Worm (Caenorhabditis elegans): ENCODE data around the gene twk-24.
A peak's percentile ranks its signal among the peaks of the same experiment; 100 is the strongest.

The twk-24 gene

ce11 chrV:12244980-12245742 is 24.0 kb downstream of the twk-24 start, which contains the start of the genes T04H1.13, slfl-5 and rad-50:
T04H1.13 (minus strand) TSS chrV:12245030.
slfl-5 (minus strand) TSS chrV:12245044.
rad-50 (plus strand) TSS chrV:12245646.
- TF ChIP-seq lin-1 (GFP tag; IDR thresholded peaks at IDR 0.05) (0 out of 2 replicates have a peak, but pooled peaks have one; percentile 25), dmd-6 (GFP tag; IDR thresholded peaks at IDR 0.05) (peak; percentile 70), ztf-7 (tag; optimal IDR thresholded peaks at IDR 0.05) (no peak), tra-1 (GFP tag; IDR thresholded peaks at IDR 0.05) (0 out of 2 replicates have a peak, but pooled peaks have one; percentile 27), unc-62 (GFP tag; optimal IDR thresholded peaks at IDR 0.05 in 1 of 2) (peak in 1 of 2 experiments; percentile 8), unc-62 (tag; optimal IDR thresholded peaks at IDR 0.05) (no peak), pha-4 (GFP tag; IDR thresholded peaks at IDR 0.05) (no peak), pha-4 (tag; optimal IDR thresholded peaks at IDR 0.05) (peak; percentile 81), daf-16 (GFP tag; optimal IDR thresholded peaks at IDR 0.05) (peak in 1 of 2 experiments; percentile 69), daf-16 (tag; optimal IDR thresholded peaks at IDR 0.05) (no peak), lin-39 (tag; optimal IDR thresholded peaks at IDR 0.05) (no peak)

- TF ChIP-seq madf-5 (GFP tag; IDR thresholded peaks at IDR 0.05) (no peak), Y48G9A.11 (GFP tag; IDR thresholded peaks at IDR 0.05) (no peak), tra-1 (GFP tag; IDR thresholded peaks at IDR 0.05) (no peak), fkh-10 (GFP tag; optimal IDR thresholded peaks at IDR 0.05) (no peak), ceh-32 (tag; optimal IDR thresholded peaks at IDR 0.05; ENCODE audit: poor library complexity) (no peak), dve-1 (tag; optimal IDR thresholded peaks at IDR 0.05; ENCODE audit: insufficient read depth) (no peak), egl-27 (tag; optimal IDR thresholded peaks at IDR 0.05) (no peak), F44E2.7 (GFP tag; IDR thresholded peaks at IDR 0.05) (no peak), cey-2 (tag; optimal IDR thresholded peaks at IDR 0.05; ENCODE audit: borderline replicate concordance, insufficient read depth) (no peak), unc-62 (GFP tag; optimal IDR thresholded peaks at IDR 0.05 in 1 of 2) (no peak), unc-62 (tag; optimal IDR thresholded peaks at IDR 0.05) (no peak), mxl-2 (GFP tag; conservative IDR thresholded peaks at IDR 0.05) (no peak), nhr-77 (tag; optimal IDR thresholded peaks at IDR 0.05) (no peak), tag-97 (GFP tag; IDR thresholded peaks at IDR 0.05) (no peak), F49E8.2 (tag; optimal IDR thresholded peaks at IDR 0.05; ENCODE audit: borderline replicate concordance) (no peak)
Measured at ce11 chrV:12241126-12241525, 28.0 kb downstream of the twk-24 start, which contains the start of gene ttr-22. ttr-22 (plus strand) TSS chrV:12241426.

- TF ChIP-seq hlh-11 (tag; optimal IDR thresholded peaks at IDR 0.05) (peak; percentile 33), mxl-2 (GFP tag; conservative IDR thresholded peaks at IDR 0.05) (no peak), daf-16 (GFP tag; optimal IDR thresholded peaks at IDR 0.05) (peak in 1 of 2 experiments; percentile 100), daf-16 (tag; optimal IDR thresholded peaks at IDR 0.05) (no peak), nhr-11 (tag; optimal IDR thresholded peaks at IDR 0.05) (peak; percentile 26)
Measured at ce11 chrV:12235502-12235901, 33.6 kb downstream of the twk-24 start.

- TF ChIP-seq daf-16 (GFP tag; optimal IDR thresholded peaks at IDR 0.05) (peak in 1 of 2 experiments; percentile 85), daf-16 (tag; optimal IDR thresholded peaks at IDR 0.05) (no peak), nhr-11 (tag; optimal IDR thresholded peaks at IDR 0.05) (peak; percentile 9), hlh-11 (tag; optimal IDR thresholded peaks at IDR 0.05) (peak; percentile 55), unc-62 (GFP tag; optimal IDR thresholded peaks at IDR 0.05 in 1 of 2) (peak in 1 of 2 experiments; percentile 68), unc-62 (tag; optimal IDR thresholded peaks at IDR 0.05) (no peak), aha-1 (tag) (no peak), nhr-28 (tag; optimal IDR thresholded peaks at IDR 0.05) (peak; percentile 18)
Measured at ce11 chrV:12234293-12235004, 34.7 kb downstream of the twk-24 start, which contains the start of gene myo-3. myo-3 (minus strand) TSS chrV:12234343.

- TF ChIP-seq daf-12 (tag; optimal IDR thresholded peaks at IDR 0.05) (no peak), ceh-28 (tag; optimal IDR thresholded peaks at IDR 0.05) (no peak), F49E8.2 (tag; optimal IDR thresholded peaks at IDR 0.05; ENCODE audit: borderline replicate concordance) (no peak), daf-8 (GFP tag; IDR thresholded peaks at IDR 0.05) (no peak), hmg-1.1 (GFP tag; IDR thresholded peaks at IDR 0.05) (no peak), set-16 (GFP tag; IDR thresholded peaks at IDR 0.05) (no peak), nhr-48 (tag; optimal IDR thresholded peaks at IDR 0.05) (no peak), nhr-28 (tag; optimal IDR thresholded peaks at IDR 0.05) (no peak), nhr-25 (tag; optimal IDR thresholded peaks at IDR 0.05; ENCODE audit: borderline replicate concordance, insufficient read depth) (no peak), F26F4.8 (GFP tag; conservative IDR thresholded peaks at IDR 0.05) (no peak), tag-97 (GFP tag; IDR thresholded peaks at IDR 0.05) (no peak), nhr-6 (tag; optimal IDR thresholded peaks at IDR 0.05) (no peak), lin-1 (GFP tag; IDR thresholded peaks at IDR 0.05) (no peak), hlh-11 (tag; optimal IDR thresholded peaks at IDR 0.05) (peak; percentile 65), hlh-30 (tag; optimal IDR thresholded peaks at IDR 0.05; ENCODE audit: insufficient read depth) (no peak), gei-8 (GFP tag; optimal IDR thresholded peaks at IDR 0.05) (no peak), hif-1 (tag; optimal IDR thresholded peaks at IDR 0.05) (no peak)
Measured at ce11 chrV:12233425-12233824, 35.7 kb downstream of the twk-24 start.
